Fruit fly (Drosophila melanogaster) whole organism: ENCODE data around the gene CG15564.

ENCODE experiments used
- CG8478 ChIP-seq: fragments of >200 bp; optimal IDR thresholded peaks from 2 replicates; lab custom pipeline; 2018; ENCODE audit warnings: inconsistent platforms
- Dll ChIP-seq: fragments of >200 bp; optimal IDR thresholded peaks from 2 replicates; lab custom pipeline; 2017
- EcR ChIP-seq, 2 experiments: fragments of >200 bp; optimal IDR thresholded peaks; 2 replicates each; lab custom pipeline; 2017; ENCODE audit warnings: missing biosample characterization in 2 of 2, missing genetic modification characterization in 2 of 2, missing genetic modification reagents in 2 of 2
- pan ChIP-seq: fragments of >200 bp; optimal IDR thresholded peaks from 2 replicates; lab custom pipeline; 2017
- psq ChIP-seq: fragments of >200 bp; optimal IDR thresholded peaks from 2 replicates; lab custom pipeline; 2017
- usp ChIP-seq: fragments of >200 bp; optimal IDR thresholded peaks from 2 replicates; lab custom pipeline; 2017; ENCODE audit warnings: missing biosample characterization, missing genetic modification characterization, mixed read lengths

The CG15564 gene

DNA sequence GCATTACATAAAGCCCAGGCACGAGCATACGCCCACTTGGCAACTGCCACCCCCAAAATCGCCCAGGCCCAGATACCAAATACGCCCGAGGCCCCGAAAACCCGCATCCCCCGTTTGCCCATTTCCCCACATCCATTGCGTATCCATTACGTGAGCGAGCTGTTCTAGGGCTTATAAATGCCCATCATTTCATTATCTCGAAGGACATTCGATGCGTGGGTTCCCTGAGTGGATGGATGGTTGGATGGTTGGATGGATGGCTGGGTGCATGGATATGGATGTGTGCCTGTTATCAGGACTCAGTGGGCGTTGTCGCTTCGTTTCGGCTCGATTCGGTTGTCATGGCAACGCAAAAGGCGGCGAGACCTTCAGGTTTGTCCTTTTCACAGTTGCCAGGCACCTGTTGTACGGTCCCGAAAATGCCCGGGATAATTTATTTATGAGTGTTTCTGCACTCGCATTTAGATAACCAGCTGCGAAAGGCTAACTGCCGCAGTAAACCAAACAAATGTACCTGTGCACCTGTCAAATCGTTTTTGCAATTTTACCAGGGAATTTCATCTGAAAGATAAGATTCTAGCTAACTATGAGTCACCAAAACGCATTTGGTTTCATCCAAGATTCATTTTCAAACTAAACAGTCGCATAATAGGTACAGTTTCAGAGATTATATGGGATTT is 12.1 kb downstream of the CG15564 start:
- TF ChIP-seq usp (GFP tag; lab: Kevin White, UChicago) (no peak), Dll (lab: Kevin White, UChicago) (no peak), EcR (GFP tag; optimal IDR thresholded peaks at IDR 0.05; lab: Kevin White, UChicago) (no peak), psq (lab: Kevin White, UChicago) (no peak)

dm6 chr3R:31222125-31222889 is 12.9 kb downstream of the CG15564 start:
- TF ChIP-seq EcR (GFP tag; optimal IDR thresholded peaks at IDR 0.05; lab: Kevin White, UChicago) (no peak), pan (lab: Kevin White, UChicago) (no peak), CG8478 (lab: Kevin White, UChicago) (no peak), usp (GFP tag; lab: Kevin White, UChicago) (no peak), psq (lab: Kevin White, UChicago) (no peak), Dll (lab: Kevin White, UChicago) (no peak)

DNA sequence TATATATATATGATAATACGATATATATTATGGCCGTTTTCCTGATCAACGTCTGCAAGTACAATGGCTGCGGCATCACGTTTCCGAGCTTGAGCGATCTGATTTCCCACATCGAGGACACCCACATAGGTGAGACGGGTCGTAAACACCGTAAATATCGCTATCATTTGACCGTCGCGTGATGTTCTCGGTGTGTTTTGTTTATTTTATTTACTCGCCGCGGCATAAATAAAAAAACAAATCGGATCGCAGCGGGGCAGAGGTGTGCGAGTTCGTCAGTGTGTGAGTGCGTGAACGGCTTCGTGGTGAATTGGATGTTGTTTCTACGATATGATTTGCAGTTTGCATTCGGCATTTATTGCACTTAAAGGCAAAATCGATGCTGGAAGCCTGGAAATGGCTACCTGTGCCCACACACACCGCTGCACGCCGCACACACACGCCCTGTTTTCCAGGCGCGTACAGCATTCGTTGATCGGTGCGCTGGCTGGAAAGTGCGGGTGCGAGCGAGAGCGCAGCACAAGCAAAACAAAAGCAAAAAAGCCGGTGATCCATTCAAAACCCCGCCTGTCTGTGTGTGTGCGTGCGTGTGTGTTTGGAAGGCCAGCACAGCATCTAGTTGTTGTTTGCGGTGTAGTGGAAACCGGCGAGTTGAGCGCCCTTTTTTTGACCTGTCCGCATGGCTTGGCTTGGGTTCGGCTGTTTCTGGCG is 13.7 kb downstream of the CG15564 start:
- TF ChIP-seq psq (lab: Kevin White, UChicago) (no peak), CG8478 (lab: Kevin White, UChicago) (no peak), usp (GFP tag; lab: Kevin White, UChicago) (no peak), pan (lab: Kevin White, UChicago) (no peak), EcR (GFP tag; optimal IDR thresholded peaks at IDR 0.05; lab: Kevin White, UChicago) (no peak), Dll (lab: Kevin White, UChicago) (no peak)

dm6 chr3R:31220456-31221336 is 14.5 kb downstream of the CG15564 start, which contains the start of gene CG12054:
CG12054 (plus strand) TSS chr3R:31220702.
- TF ChIP-seq CG8478 (lab: Kevin White, UChicago) (no peak), Dll (lab: Kevin White, UChicago) (no peak), psq (lab: Kevin White, UChicago) (no peak), usp (GFP tag; lab: Kevin White, UChicago) (no peak), EcR (GFP tag; optimal IDR thresholded peaks at IDR 0.05; lab: Kevin White, UChicago) (no peak), pan (lab: Kevin White, UChicago) (no peak)

dm6 chr3R:31218997-31219992 is 15.9 kb downstream of the CG15564 start, which contains the start of gene ATPsynC:
ATPsynC (minus strand) TSS chr3R:31219630.
- no peak for TF ChIP-seq Dll (lab: Kevin White, UChicago)
- TF ChIP-seq usp (GFP tag; lab: Kevin White, UChicago): no peak
- no peak for TF ChIP-seq CG8478 (lab: Kevin White, UChicago)
- TF ChIP-seq psq (lab: Kevin White, UChicago): no peak
- no peak for TF ChIP-seq EcR (GFP tag; optimal IDR thresholded peaks at IDR 0.05; lab: Kevin White, UChicago)
- no peak for TF ChIP-seq pan (lab: Kevin White, UChicago)

DNA sequence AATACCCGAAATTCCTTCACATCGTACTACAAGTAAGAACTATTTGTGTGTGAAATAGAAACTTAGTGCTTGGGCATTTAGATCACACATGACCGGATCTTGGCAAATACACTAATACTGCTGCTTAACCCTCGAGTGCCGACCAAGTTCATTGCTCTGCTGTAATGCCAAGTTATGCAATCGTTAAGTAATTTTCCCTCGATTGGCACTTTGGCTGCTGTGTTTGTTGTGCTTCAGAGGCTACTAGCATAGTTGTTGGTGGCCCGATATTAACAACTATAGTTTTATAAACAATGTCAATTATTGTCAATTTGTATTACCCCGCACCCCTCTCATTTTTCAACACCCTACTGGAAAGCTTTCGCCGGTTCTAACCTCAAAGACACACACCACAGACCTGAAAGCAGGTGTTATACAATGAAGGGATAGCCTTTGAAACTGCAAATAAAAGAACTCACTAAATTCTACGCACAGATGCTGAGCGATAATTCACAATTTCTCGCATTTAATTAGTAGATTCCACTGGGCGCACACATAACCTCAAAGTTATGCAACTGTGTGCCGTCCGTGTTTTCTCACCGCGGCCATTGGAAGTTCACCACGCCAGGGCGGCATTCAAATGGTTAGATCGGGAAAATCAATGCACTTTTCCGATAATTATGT is 16.8 kb downstream of the CG15564 start:
- TF ChIP-seq pan (lab: Kevin White, UChicago) (no peak), Dll (lab: Kevin White, UChicago) (no peak), EcR (GFP tag; optimal IDR thresholded peaks at IDR 0.05; lab: Kevin White, UChicago) (peak in 1 of 2 experiments; percentile 86), psq (lab: Kevin White, UChicago) (no peak)

dm6 chr3R:31215830-31216229 is 19.3 kb downstream of the CG15564 start, which contains the start of gene CG15561:
CG15561 (minus strand) TSS chr3R:31215942.
- TF ChIP-seq Dll (lab: Kevin White, UChicago) (no peak), usp (GFP tag; lab: Kevin White, UChicago) (no peak), EcR (GFP tag; optimal IDR thresholded peaks at IDR 0.05; lab: Kevin White, UChicago) (no peak), CG8478 (lab: Kevin White, UChicago) (no peak), pan (lab: Kevin White, UChicago) (no peak), psq (lab: Kevin White, UChicago) (no peak)

dm6 chr3R:31213227-31213626 is 21.9 kb downstream of the CG15564 start, which contains the start of the genes Zwilch and CG1542:
Zwilch (minus strand) TSS chr3R:31213376.
CG1542 (plus strand) TSS chr3R:31213458.
- TF ChIP-seq pan (lab: Kevin White, UChicago) (no peak), CG8478 (lab: Kevin White, UChicago) (no peak), usp (GFP tag; lab: Kevin White, UChicago) (no peak), Dll (lab: Kevin White, UChicago) (no peak), psq (lab: Kevin White, UChicago) (no peak), EcR (GFP tag; optimal IDR thresholded peaks at IDR 0.05; lab: Kevin White, UChicago) (no peak)
